Worm (Caenorhabditis elegans): Measurements from ENCODE around the gene Y97E10AR.8.

Y97E10AR.8 gene

ce11 chrV:7980370-7980987 is 24.6 kb upstream of the Y97E10AR.8 start (continued):
- no peak for TF ChIP-seq sea-2 (GFP tag; optimal IDR thresholded peaks at IDR 0.05)

- no peak for TF ChIP-seq nhr-43 (tag; optimal IDR thresholded peaks at IDR 0.05; ENCODE audit: poor library complexity, severe bottlenecking)
Measured at ce11 chrV:7980993-7981595, 24.0 kb upstream of the Y97E10AR.8 start, which contains the start of gene F26D11.1. TSS of gene F26D11.1 (plus strand) at chrV:7981545.

- TF ChIP-seq hmg-11 (tag; optimal IDR thresholded peaks at IDR 0.05) (peak; percentile 56), nhr-25 (tag; optimal IDR thresholded peaks at IDR 0.05) (peak; percentile 29), egl-5 (tag; optimal IDR thresholded peaks at IDR 0.05) (peak; percentile 42), ama-1 (optimal IDR thresholded peaks at IDR 0.05) (no peak), ceh-9 (tag; optimal IDR thresholded peaks at IDR 0.05) (no peak), fkh-10 (GFP tag; optimal IDR thresholded peaks at IDR 0.05) (no peak), elt-2 (tag; optimal IDR thresholded peaks at IDR 0.05) (peak; percentile 20), fos-1 (tag; optimal IDR thresholded peaks at IDR 0.05) (no peak), nhr-43 (tag; optimal IDR thresholded peaks at IDR 0.05; ENCODE audit: poor library complexity, severe bottlenecking) (no peak), egl-27 (tag; optimal IDR thresholded peaks at IDR 0.05) (no peak), ceh-28 (tag; optimal IDR thresholded peaks at IDR 0.05) (peak; percentile 58), jun-1 (tag; optimal IDR thresholded peaks at IDR 0.05) (no peak), snpc-4 (tag; optimal IDR thresholded peaks at IDR 0.05) (peak; percentile 66), nhr-23 (tag; optimal IDR thresholded peaks at IDR 0.05) (peak; percentile 41), zag-1 (tag; optimal IDR thresholded peaks at IDR 0.05) (no peak), nhr-76 (tag; optimal IDR thresholded peaks at IDR 0.05) (no peak), aly-2 (tag; optimal IDR thresholded peaks at IDR 0.05) (no peak), pha-4 (tag; optimal IDR thresholded peaks at IDR 0.05) (peak; percentile 87), R02D3.7 (tag; optimal IDR thresholded peaks at IDR 0.05) (no peak), ztf-11 (tag; optimal IDR thresholded peaks at IDR 0.05) (no peak), eor-1 (tag; optimal IDR thresholded peaks at IDR 0.05) (no peak), mdl-1 (tag; optimal IDR thresholded peaks at IDR 0.05) (no peak), nhr-28 (tag; optimal IDR thresholded peaks at IDR 0.05) (no peak), elt-1 (tag; optimal IDR thresholded peaks at IDR 0.05) (no peak), nhr-12 (tag; optimal IDR thresholded peaks at IDR 0.05) (no peak), pqm-1 (tag; optimal IDR thresholded peaks at IDR 0.05) (peak; percentile 21), nhr-237 (tag; optimal IDR thresholded peaks at IDR 0.05) (no peak), nhr-67 (tag; optimal IDR thresholded peaks at IDR 0.05) (no peak), ceh-82 (tag; optimal IDR thresholded peaks at IDR 0.05) (no peak), nfya-1 (tag; optimal IDR thresholded peaks at IDR 0.05; ENCODE audit: insufficient read depth) (peak; percentile 67)
Measured at ce11 chrV:7983381-7984052, 21.6 kb upstream of the Y97E10AR.8 start, which contains the start of the genes natb-1 and abhd-12. TSS of gene natb-1 (minus strand) at chrV:7983431. TSS of gene abhd-12 (plus strand) at chrV:7983879.

ce11 chrV:7985860-7986259 is 19.2 kb upstream of the Y97E10AR.8 start, which contains the start of gene Y97E10AL.1:
TSS of gene Y97E10AL.1 (plus strand) at chrV:7986160.
- TF ChIP-seq nhr-25 (tag; optimal IDR thresholded peaks at IDR 0.05) = no peak
- TF ChIP-seq fkh-10 (GFP tag; optimal IDR thresholded peaks at IDR 0.05) = no peak
- no peak for TF ChIP-seq pha-4 (tag; optimal IDR thresholded peaks at IDR 0.05)
- no peak for TF ChIP-seq lsy-12 (tag; optimal IDR thresholded peaks at IDR 0.05)
- TF ChIP-seq nhr-11 (tag; optimal IDR thresholded peaks at IDR 0.05) = no peak
- no peak for TF ChIP-seq mml-1 (tag; optimal IDR thresholded peaks at IDR 0.05)
- TF ChIP-seq egl-27 (tag; optimal IDR thresholded peaks at IDR 0.05) = no peak
- TF ChIP-seq lin-15B (tag; optimal IDR thresholded peaks at IDR 0.05) = no peak
- TF ChIP-seq aly-2 (tag; optimal IDR thresholded peaks at IDR 0.05) = no peak
- no peak for TF ChIP-seq nhr-43 (tag; optimal IDR thresholded peaks at IDR 0.05; ENCODE audit: poor library complexity, severe bottlenecking)
- TF ChIP-seq egl-5 (tag; optimal IDR thresholded peaks at IDR 0.05) = no peak
- no peak for TF ChIP-seq nhr-67 (tag; optimal IDR thresholded peaks at IDR 0.05)
- TF ChIP-seq zag-1 (tag; optimal IDR thresholded peaks at IDR 0.05) = no peak
- no peak for TF ChIP-seq ceh-9 (tag; optimal IDR thresholded peaks at IDR 0.05)
- TF ChIP-seq ceh-82 (tag; optimal IDR thresholded peaks at IDR 0.05) = no peak
- TF ChIP-seq hmg-11 (tag; optimal IDR thresholded peaks at IDR 0.05) = no peak
- TF ChIP-seq ama-1 (optimal IDR thresholded peaks at IDR 0.05) = no peak
- TF ChIP-seq nhr-12 (tag; optimal IDR thresholded peaks at IDR 0.05) = no peak
- no peak for TF ChIP-seq pqm-1 (tag; optimal IDR thresholded peaks at IDR 0.05)
- TF ChIP-seq jun-1 (tag; optimal IDR thresholded peaks at IDR 0.05) = no peak
